Fruit fly (Drosophila melanogaster) whole organism, adult: ENCODE results near the gene CG14687.

Experiments
- CG11617 ChIP-seq: fragments of 200-800 bp; sonication (Bioruptor generic); optimal IDR thresholded peaks from 2 replicates; lab custom pipeline; 2017; ENCODE audit warnings: mild to moderate bottlenecking, missing biosample characterization, missing genetic modification reagents, missing genetic modification characterization
- CG12768 ChIP-seq: fragments of 200-800 bp; sonication (Bioruptor generic); optimal IDR thresholded peaks from 2 replicates; lab custom pipeline; 2017; ENCODE audit warnings: missing biosample characterization, missing genetic modification characterization, mild to moderate bottlenecking, moderate library complexity, missing genetic modification reagents
- CG14711 ChIP-seq: fragments of 200-800 bp; sonication (Bioruptor generic); optimal IDR thresholded peaks from 2 replicates; lab custom pipeline; 2018; ENCODE audit warnings: missing biosample characterization, mild to moderate bottlenecking, missing genetic modification characterization, moderate library complexity
- CG1620 ChIP-seq: fragments of 200-800 bp; sonication (Bioruptor generic); optimal IDR thresholded peaks from 2 replicates; lab custom pipeline; 2016; ENCODE audit warnings: missing biosample characterization, missing genetic modification characterization
- CG33017 ChIP-seq: fragments of 200-800 bp; sonication (Bioruptor generic); optimal IDR thresholded peaks from 2 replicates; lab custom pipeline; 2018; ENCODE audit warnings: missing biosample characterization, mild to moderate bottlenecking, missing genetic modification characterization, moderate library complexity
- CG5204 ChIP-seq: fragments of 200-800 bp; sonication (Bioruptor generic); optimal IDR thresholded peaks from 2 replicates; lab custom pipeline; 2016; ENCODE audit warnings: missing biosample characterization, missing genetic modification characterization
- CG7045 ChIP-seq: fragments of 200-800 bp; sonication (Bioruptor generic); optimal IDR thresholded peaks from 2 replicates; lab custom pipeline; 2017; ENCODE audit warnings: missing biosample characterization, mild to moderate bottlenecking, missing genetic modification characterization
- CG7101 ChIP-seq: fragments of 200-800 bp; sonication (Bioruptor generic); optimal IDR thresholded peaks from 2 replicates; lab custom pipeline; 2018; ENCODE audit warnings: missing biosample characterization, mild to moderate bottlenecking, missing genetic modification characterization, moderate library complexity
- Clk ChIP-seq: fragments of 200-800 bp; sonication (Bioruptor generic); optimal IDR thresholded peaks from 2 replicates; lab custom pipeline; 2017; ENCODE audit warnings: missing biosample characterization, missing genetic modification characterization
- Crg-1 ChIP-seq: fragments of 200-800 bp; sonication (Bioruptor generic); optimal IDR thresholded peaks from 2 replicates; lab custom pipeline; 2016; ENCODE audit warnings: missing biosample characterization, missing genetic modification characterization
- Hr96 ChIP-seq: fragments of 200-800 bp; sonication (Bioruptor generic); optimal IDR thresholded peaks from 2 replicates; lab custom pipeline; 2016; ENCODE audit warnings: missing biosample characterization, missing genetic modification characterization
- Mnt ChIP-seq: fragments of 200-800 bp; sonication (Bioruptor generic); optimal IDR thresholded peaks from 2 replicates; lab custom pipeline; 2016; ENCODE audit warnings: missing biosample characterization, mild to moderate bottlenecking, missing genetic modification characterization
- bab1 ChIP-seq: fragments of 200-800 bp; sonication (Bioruptor generic); optimal IDR thresholded peaks from 3 replicates; lab custom pipeline; 2019; ENCODE audit warnings: missing biosample characterization, mild to moderate bottlenecking, missing genetic modification characterization, moderate library complexity
- cic ChIP-seq: fragments of 200-800 bp; sonication (Bioruptor generic); optimal IDR thresholded peaks from 2 replicates; lab custom pipeline; 2017; ENCODE audit warnings: missing biosample characterization, mild to moderate bottlenecking, missing genetic modification characterization, moderate library complexity
- cnc ChIP-seq, 2 experiments: fragments of >200 bp; optimal IDR thresholded peaks; 2 replicates each; lab custom pipeline; 2017
- kay ChIP-seq: fragments of 200-800 bp; sonication (Bioruptor generic); peaks from one replicate; lab custom pipeline; 2016; ENCODE audit warnings: missing biosample characterization, missing genetic modification characterization, borderline replicate concordance
- ovo ChIP-seq: fragments of 200-800 bp; sonication (Bioruptor generic); optimal IDR thresholded peaks from 2 replicates; lab custom pipeline; 2016; ENCODE audit warnings: missing biosample characterization, missing genetic modification characterization
- pad ChIP-seq: fragments of 200-800 bp; sonication (Bioruptor generic); optimal IDR thresholded peaks from 3 replicates; lab custom pipeline; 2017; ENCODE audit warnings: missing biosample characterization, missing genetic modification characterization, mild to moderate bottlenecking, moderate library complexity, missing genetic modification reagents
- tj ChIP-seq: fragments of 200-800 bp; sonication (Bioruptor generic); optimal IDR thresholded peaks from 3 replicates; lab custom pipeline; 2017; ENCODE audit warnings: missing biosample characterization, mild to moderate bottlenecking, missing genetic modification characterization, moderate library complexity
- toe ChIP-seq: fragments of 200-800 bp; sonication (Bioruptor generic); optimal IDR thresholded peaks from 2 replicates; lab custom pipeline; 2016; ENCODE audit warnings: missing biosample characterization, missing genetic modification characterization

The CG14687 gene

dm6 chr3R:10826796-10827524 lies 34.3 kb downstream of the CG14687 start, which contains the start of gene Cad86C:
Gene Cad86C (plus strand): TSS chr3R:10827079.
- TF ChIP-seq bab1 (peak; percentile 51), CG7045 (GFP tag; lab: Kevin White, UChicago) (peak; percentile 10), toe (GFP tag; lab: Kevin White, UChicago) (no peak), cic (GFP tag; lab: Kevin White, UChicago) (no peak), ovo (GFP tag; lab: Kevin White, UChicago) (no peak), tj (GFP tag; lab: Kevin White, UChicago) (peak; percentile 94), Hr96 (no peak), CG5204 (GFP tag; lab: Kevin White, UChicago) (no peak), CG33017 (tag; lab: Kevin White, UChicago) (no peak)

dm6 chr3R:10828688-10829087 lies 36.0 kb downstream of the CG14687 start:
- no peak for TF ChIP-seq cic (GFP tag; lab: Kevin White, UChicago)
- no peak for TF ChIP-seq CG7101
- TF ChIP-seq CG7045 (GFP tag; lab: Kevin White, UChicago), result no peak
- no peak for TF ChIP-seq cnc (optimal IDR thresholded peaks at IDR 0.05; lab: Kevin White, UChicago)
- no peak for TF ChIP-seq kay (GFP tag; lab: Kevin White, UChicago)
- TF ChIP-seq tj (GFP tag; lab: Kevin White, UChicago), result no peak
- no peak for TF ChIP-seq CG11617 (GFP tag; lab: Kevin White, UChicago)

dm6 chr3R:10829746-10830145 lies 37.0 kb downstream of the CG14687 start:
- TF ChIP-seq kay (GFP tag; lab: Kevin White, UChicago), result no peak
- no peak for TF ChIP-seq Mnt (GFP tag; lab: Kevin White, UChicago)
- TF ChIP-seq CG7101, result no peak
- no peak for TF ChIP-seq pad (GFP tag; lab: Kevin White, UChicago)
- TF ChIP-seq ovo (GFP tag; lab: Kevin White, UChicago), result no peak
- no peak for TF ChIP-seq CG12768 (GFP tag; lab: Kevin White, UChicago)
- TF ChIP-seq cnc (optimal IDR thresholded peaks at IDR 0.05; lab: Kevin White, UChicago), result no peak
- TF ChIP-seq bab1, result no peak
- TF ChIP-seq Clk (GFP tag; lab: Kevin White, UChicago), result no peak
- TF ChIP-seq tj (GFP tag; lab: Kevin White, UChicago), result no peak

dm6 chr3R:10832526-10833165 lies 39.9 kb downstream of the CG14687 start:
- no peak for TF ChIP-seq CG11617 (GFP tag; lab: Kevin White, UChicago)
- no peak for TF ChIP-seq bab1
- TF ChIP-seq cnc (optimal IDR thresholded peaks at IDR 0.05; lab: Kevin White, UChicago), result no peak
- TF ChIP-seq CG14711, result no peak
- no peak for TF ChIP-seq Hr96
- TF ChIP-seq Mnt (GFP tag; lab: Kevin White, UChicago), result no peak

- TF ChIP-seq pad (GFP tag; lab: Kevin White, UChicago) (no peak), CG5204 (GFP tag; lab: Kevin White, UChicago) (no peak), Clk (GFP tag; lab: Kevin White, UChicago) (no peak), CG11617 (GFP tag; lab: Kevin White, UChicago) (no peak), cnc (optimal IDR thresholded peaks at IDR 0.05; lab: Kevin White, UChicago) (no peak), CG33017 (tag; lab: Kevin White, UChicago) (no peak), CG14711 (no peak), CG12768 (GFP tag; lab: Kevin White, UChicago) (no peak), tj (GFP tag; lab: Kevin White, UChicago) (no peak), CG7045 (GFP tag; lab: Kevin White, UChicago) (no peak)
Observed at dm6 chr3R:10834893-10835292, 42.2 kb downstream of the CG14687 start.

- TF ChIP-seq tj (GFP tag; lab: Kevin White, UChicago), result no peak
- no peak for TF ChIP-seq Mnt (GFP tag; lab: Kevin White, UChicago)
- TF ChIP-seq toe (GFP tag; lab: Kevin White, UChicago), result no peak
- TF ChIP-seq Clk (GFP tag; lab: Kevin White, UChicago), result no peak
- TF ChIP-seq CG33017 (tag; lab: Kevin White, UChicago), result no peak
- no peak for TF ChIP-seq CG14711
- TF ChIP-seq cnc (optimal IDR thresholded peaks at IDR 0.05; lab: Kevin White, UChicago), result no peak
- no peak for TF ChIP-seq pad (GFP tag; lab: Kevin White, UChicago)
- TF ChIP-seq Hr96, result no peak
- no peak for TF ChIP-seq CG7045 (GFP tag; lab: Kevin White, UChicago)
- no peak for TF ChIP-seq bab1
- TF ChIP-seq ovo (GFP tag; lab: Kevin White, UChicago), result no peak
- TF ChIP-seq Crg-1 (GFP tag; lab: Kevin White, UChicago), result no peak
- TF ChIP-seq CG7101, result no peak
- TF ChIP-seq cic (GFP tag; lab: Kevin White, UChicago), result no peak
- TF ChIP-seq CG12768 (GFP tag; lab: Kevin White, UChicago), result no peak
- TF ChIP-seq CG11617 (GFP tag; lab: Kevin White, UChicago), result no peak
- TF ChIP-seq CG5204 (GFP tag; lab: Kevin White, UChicago), result no peak
- no peak for TF ChIP-seq CG1620 (GFP tag; lab: Kevin White, UChicago)
- no peak for TF ChIP-seq kay (GFP tag; lab: Kevin White, UChicago)
Observed at dm6 chr3R:10836924-10837323, 44.2 kb downstream of the CG14687 start.
